Worm (Caenorhabditis elegans) whole organism, young adult: ENCODE results near the gene spt-4.
A peak's percentile ranks its signal among the peaks of the same experiment; 100 is the strongest.

Source experiments
- B0019.2 ChIP-seq: fragments of 200-800 bp; sonication (Bioruptor generic); conservative IDR thresholded peaks from 2 replicates; pipeline ENCODE4 v1.3.6; 2022; ENCODE audit warnings: missing genetic modification reagents, missing genetic modification characterization, missing compliant biosample characterization
- C17E4.6 ChIP-seq: fragments of 200-800 bp; sonication (Bioruptor generic); IDR thresholded peaks from 2 replicates; pipeline ENCODE4 v1.3.6; 2022; ENCODE audit warnings: missing genetic modification reagents, missing genetic modification characterization, missing compliant biosample characterization
- F33H1.4 ChIP-seq: fragments of 200-800 bp; sonication (Bioruptor generic); IDR thresholded peaks from 2 replicates; pipeline ENCODE4 v1.3.6; 2022; ENCODE audit warnings: missing genetic modification reagents, missing genetic modification characterization, missing compliant biosample characterization
- F39B2.1 ChIP-seq: fragments of 200-800 bp; sonication (Bioruptor generic); IDR thresholded peaks from 2 replicates; pipeline ENCODE4 v1.3.6; 2022; ENCODE audit warnings: missing genetic modification reagents, missing genetic modification characterization, missing compliant biosample characterization
- Y53F4B.3 ChIP-seq: fragments of 200-800 bp; sonication (Bioruptor generic); IDR thresholded peaks from 2 replicates; pipeline ENCODE4 v1.3.6; 2022; ENCODE audit warnings: missing genetic modification reagents, missing genetic modification characterization, missing compliant biosample characterization
- ZK185.1 ChIP-seq: sonication (generic microtip); optimal IDR thresholded peaks from 2 replicates; lab custom pipeline; 2016; ENCODE audit warnings: mild to moderate bottlenecking, missing genetic modification characterization, missing compliant biosample characterization; ENCODE audit not compliant: poor library complexity, severe bottlenecking
- ama-1 ChIP-seq, 3 experiments: fragments of 150-350 bp in 1 of 3; sonication (generic microtip) in 2 of 3; optimal IDR thresholded peaks; 2 replicates each; lab custom pipeline; 2014 to 2018; ENCODE audit warnings: missing biosample characterization in 2 of 3, missing genetic modification characterization in 2 of 3, missing genetic modification reagents in 2 of 3
- attf-6 ChIP-seq: fragments of 200-800 bp; sonication (Bioruptor generic); IDR thresholded peaks from 2 replicates; pipeline ENCODE4 v1.3.6; 2022; ENCODE audit warnings: missing genetic modification reagents, missing genetic modification characterization, missing compliant biosample characterization
- cebp-2 ChIP-seq: fragments of 200-800 bp; sonication (Bioruptor generic); IDR thresholded peaks from 2 replicates; pipeline ENCODE4 v1.3.6; 2022; ENCODE audit warnings: missing genetic modification characterization, missing compliant biosample characterization
- ceh-40 ChIP-seq: fragments of 200-800 bp; sonication (Bioruptor generic); IDR thresholded peaks from 2 replicates; pipeline ENCODE4 v1.3.6; 2022; ENCODE audit warnings: missing genetic modification characterization, missing compliant biosample characterization
- ceh-79 ChIP-seq: sonication (generic microtip); optimal IDR thresholded peaks from 2 replicates; lab custom pipeline; 2017; ENCODE audit warnings: mild to moderate bottlenecking, missing genetic modification characterization, missing compliant biosample characterization
- egl-44 ChIP-seq: fragments of 200-800 bp; sonication (Bioruptor generic); IDR thresholded peaks from 2 replicates; pipeline ENCODE4 v1.3.6; 2022; ENCODE audit warnings: missing genetic modification reagents, missing genetic modification characterization, missing compliant biosample characterization
- egrh-3 ChIP-seq: fragments of 200-800 bp; sonication (Bioruptor generic); IDR thresholded peaks from 2 replicates; pipeline ENCODE4 v1.3.6; 2022; ENCODE audit warnings: missing genetic modification reagents, missing genetic modification characterization, missing compliant biosample characterization
- fkh-3 ChIP-seq: sonication (generic microtip); optimal IDR thresholded peaks from 2 replicates; lab custom pipeline; 2016; ENCODE audit warnings: mild to moderate bottlenecking, missing genetic modification characterization, missing compliant biosample characterization
- him-1 ChIP-seq: sonication (generic microtip); optimal IDR thresholded peaks from 2 replicates; lab custom pipeline; 2016; ENCODE audit warnings: missing genotype, missing genetic modification reagents, missing genetic modification characterization, missing compliant biosample characterization
- let-607 ChIP-seq, 2 experiments: fragments of 200-800 bp in 1 of 2; sonication (Bioruptor generic) in 1 of 2; sonication (generic microtip) in 1 of 2; optimal IDR thresholded peaks; 2 replicates each; lab custom pipeline; 2016 to 2018; ENCODE audit warnings: mild to moderate bottlenecking in 2 of 2, missing compliant biosample characterization in 2 of 2, missing genetic modification characterization in 2 of 2, moderate library complexity in 2 of 2, missing genotype in 1 of 2
- madf-8 ChIP-seq: fragments of 200-800 bp; sonication (Bioruptor generic); conservative IDR thresholded peaks from 2 replicates; pipeline ENCODE4 v1.3.6; 2022; ENCODE audit warnings: missing genetic modification reagents, missing genetic modification characterization, missing compliant biosample characterization
- mcd-1 ChIP-seq: fragments of 200-800 bp; sonication (Bioruptor generic); IDR thresholded peaks from 2 replicates; pipeline ENCODE4 v1.3.6; 2022; ENCODE audit warnings: missing genetic modification reagents, missing genetic modification characterization, missing compliant biosample characterization
- mel-28 ChIP-seq: sonication (generic microtip); optimal IDR thresholded peaks from 2 replicates; lab custom pipeline; 2016; ENCODE audit warnings: borderline replicate concordance, mild to moderate bottlenecking, missing genetic modification characterization, missing compliant biosample characterization
- mxl-1 ChIP-seq: sonication (generic microtip); optimal IDR thresholded peaks from 2 replicates; lab custom pipeline; 2016; ENCODE audit warnings: missing genetic modification characterization, missing compliant biosample characterization
- nhr-90 ChIP-seq: sonication (generic microtip); optimal IDR thresholded peaks from 2 replicates; lab custom pipeline; 2016; ENCODE audit warnings: missing genotype, mild to moderate bottlenecking, missing genetic modification characterization, missing compliant biosample characterization
- rcor-1 ChIP-seq: fragments of 200-800 bp; sonication (Bioruptor generic); IDR thresholded peaks from 2 replicates; pipeline ENCODE4 v1.3.6; 2022; ENCODE audit warnings: missing genetic modification reagents, missing genetic modification characterization, missing compliant biosample characterization
- rec-8 ChIP-seq, 2 experiments: sonication (generic microtip); optimal IDR thresholded peaks; 2 replicates each; lab custom pipeline; 2016; ENCODE audit warnings: mild to moderate bottlenecking in 2 of 2, missing genetic modification characterization in 2 of 2, missing genetic modification reagents in 2 of 2, missing genotype in 2 of 2, missing biosample characterization in 1 of 2, missing compliant biosample characterization in 1 of 2, moderate library complexity in 1 of 2
- repo-1 ChIP-seq: sonication (generic microtip); optimal IDR thresholded peaks from 2 replicates; lab custom pipeline; 2017; ENCODE audit warnings: mild to moderate bottlenecking, missing genetic modification characterization, missing compliant biosample characterization
- rpc-1 ChIP-seq, 2 experiments: fragments of 150-350 bp in 1 of 2; sonication (generic microtip) in 1 of 2; optimal IDR thresholded peaks; 2 replicates each; lab custom pipeline; 2014 to 2018; ENCODE audit warnings: missing biosample characterization in 1 of 2, missing genetic modification characterization in 1 of 2, missing genetic modification reagents in 1 of 2, missing genotype in 1 of 2
- sdz-38 ChIP-seq: sonication (generic microtip); optimal IDR thresholded peaks from 2 replicates; lab custom pipeline; 2016; ENCODE audit warnings: missing genotype, missing genetic modification characterization, missing compliant biosample characterization
- sea-2 ChIP-seq: fragments of 200-800 bp; sonication (Bioruptor generic); IDR thresholded peaks from 2 replicates; pipeline ENCODE4 v1.3.6; 2022; ENCODE audit warnings: missing genetic modification characterization, missing compliant biosample characterization
- snpc-3.4 ChIP-seq: sonication (generic microtip); optimal IDR thresholded peaks from 2 replicates; lab custom pipeline; 2017; ENCODE audit warnings: missing genetic modification characterization, mild to moderate bottlenecking, missing compliant biosample characterization, antibody characterized with exemption, moderate library complexity, missing genotype, missing genetic modification reagents
- snpc-4 ChIP-seq, 5 experiments: fragments of 150-350 bp in 1 of 5; sonication (generic microtip) in 4 of 5; optimal IDR thresholded peaks; 2 replicates each; lab custom pipeline; 2014 to 2018; ENCODE audit warnings: missing genetic modification characterization in 5 of 5, missing biosample characterization in 3 of 5, antibody characterized with exemption in 2 of 5, mild to moderate bottlenecking in 2 of 5, missing compliant biosample characterization in 2 of 5, missing genotype in 2 of 5, moderate library complexity in 2 of 5, missing genetic modification reagents in 1 of 5
- somi-1 ChIP-seq: fragments of 200-800 bp; sonication (Bioruptor generic); optimal IDR thresholded peaks from 2 replicates; lab custom pipeline; 2018; ENCODE audit warnings: mild to moderate bottlenecking, missing genetic modification characterization, missing compliant biosample characterization
- unc-130 ChIP-seq: sonication (generic microtip); optimal IDR thresholded peaks from 2 replicates; lab custom pipeline; 2016; ENCODE audit warnings: missing genetic modification reagents, missing genetic modification characterization, missing compliant biosample characterization
- zfh-2 ChIP-seq: fragments of 200-800 bp; sonication (Bioruptor generic); conservative IDR thresholded peaks from 2 replicates; pipeline ENCODE4 v1.3.6; 2022; ENCODE audit warnings: missing genetic modification reagents, missing genetic modification characterization, missing compliant biosample characterization
- ztf-18 ChIP-seq: sonication (generic microtip); optimal IDR thresholded peaks from 2 replicates; lab custom pipeline; 2016; ENCODE audit warnings: missing genotype, mild to moderate bottlenecking, missing genetic modification characterization, missing compliant biosample characterization
- ztf-28 ChIP-seq: fragments of 200-800 bp; sonication (Bioruptor generic); IDR thresholded peaks from 2 replicates; pipeline ENCODE4 v1.3.6; 2022; ENCODE audit warnings: missing genetic modification reagents, missing genetic modification characterization, missing compliant biosample characterization

The spt-4 gene

DNA sequence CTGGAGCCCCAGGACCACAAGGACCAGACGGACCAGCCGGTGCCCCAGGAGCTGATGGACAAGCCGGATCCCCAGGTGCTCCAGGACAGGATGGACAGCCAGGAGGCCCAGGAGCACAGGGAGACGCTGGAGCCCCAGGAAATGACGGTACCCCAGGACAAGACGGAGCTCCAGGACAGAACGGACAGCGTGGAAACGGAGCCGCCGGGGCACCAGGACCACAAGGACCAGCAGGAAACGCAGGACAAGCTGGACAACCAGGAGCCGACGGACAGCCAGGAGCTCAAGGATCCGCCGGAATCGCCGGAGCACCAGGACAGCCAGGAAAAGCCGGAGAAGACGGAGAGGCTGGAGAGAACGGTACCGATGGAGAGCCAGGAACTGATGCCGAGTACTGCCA is 28.1 kb downstream of the spt-4 start:
- TF ChIP-seq cebp-2 (GFP tag; lab: Robert Waterston, UW) (0 out of 2 replicates have a peak, but pooled peaks have one; percentile 30), fkh-3 (tag; lab: Kevin White, UChicago) (no peak), egrh-3 (GFP tag; lab: Robert Waterston, UW) (peak; percentile 93), ZK185.1 (tag; lab: Kevin White, UChicago) (no peak), egl-44 (GFP tag; lab: Robert Waterston, UW) (0 out of 2 replicates have a peak, but pooled peaks have one; percentile 11), attf-6 (no peak), B0019.2 (GFP tag; lab: Robert Waterston, UW) (no peak), nhr-90 (tag; lab: Kevin White, UChicago) (no peak), mcd-1 (GFP tag; lab: Robert Waterston, UW) (no peak), C17E4.6 (no peak), zfh-2 (GFP tag; lab: Robert Waterston, UW) (peak; percentile 87), him-1 (no peak), rcor-1 (GFP tag; lab: Robert Waterston, UW) (no peak)

DNA sequence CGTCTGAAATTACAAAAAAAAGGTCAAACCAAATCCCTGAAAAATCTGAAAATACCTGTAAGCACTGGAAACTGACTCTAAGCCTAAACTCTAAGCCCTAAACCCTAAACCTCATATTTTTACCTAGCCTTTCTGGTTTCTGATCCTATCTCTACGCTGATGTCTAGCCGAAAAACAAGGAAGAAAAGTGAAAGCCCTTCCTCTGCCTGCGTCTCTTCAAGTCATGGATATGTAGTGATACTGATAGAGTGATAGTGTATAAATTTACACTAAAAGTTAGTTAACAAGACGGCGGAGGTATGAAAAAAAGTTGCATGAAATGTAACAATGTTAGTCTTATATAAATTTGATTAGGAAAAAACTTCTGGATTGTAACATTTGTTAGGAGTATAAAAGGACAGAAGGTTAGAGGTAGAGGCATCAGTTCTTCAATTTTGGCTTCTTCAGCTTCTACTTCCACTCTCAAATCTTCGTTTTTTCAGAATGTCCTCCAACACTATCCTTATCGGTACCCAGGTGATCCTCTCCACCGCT is 28.9 kb downstream of the spt-4 start, which contains the start of gene col-88:
col-88 (plus strand) TSS at position 484 of the 534 bp plus-strand sequence.
- TF ChIP-seq snpc-3.4 (tag; lab: Kevin White, UChicago), result no peak
- TF ChIP-seq somi-1, result no peak
- TF ChIP-seq ceh-79 (tag; lab: Kevin White, UChicago), result no peak
- no peak for TF ChIP-seq sdz-38 (tag; lab: Kevin White, UChicago)
- no peak for TF ChIP-seq snpc-4 (GFP tag; optimal IDR thresholded peaks at IDR 0.05; lab: Kevin White, UChicago)
- TF ChIP-seq snpc-4 (tag; optimal IDR thresholded peaks at IDR 0.05; lab: Kevin White, UChicago), result no peak
- no peak for TF ChIP-seq madf-8 (GFP tag; lab: Robert Waterston, UW)
- TF ChIP-seq Y53F4B.3 (GFP tag; lab: Robert Waterston, UW), result no peak
- no peak for TF ChIP-seq mel-28 (tag; lab: Kevin White, UChicago)
- no peak for TF ChIP-seq repo-1 (tag; lab: Kevin White, UChicago)
- no peak for TF ChIP-seq let-607 (tag; optimal IDR thresholded peaks at IDR 0.05; lab: Kevin White, UChicago)
- no peak for TF ChIP-seq zfh-2 (GFP tag; lab: Robert Waterston, UW)
- TF ChIP-seq unc-130, result no peak
- TF ChIP-seq F33H1.4 (GFP tag; lab: Robert Waterston, UW), result no peak
- no peak for TF ChIP-seq mxl-1 (tag; lab: Kevin White, UChicago)
- no peak for TF ChIP-seq rpc-1 (optimal IDR thresholded peaks at IDR 0.05; lab: Kevin White, UChicago)
- TF ChIP-seq rpc-1 (tag; optimal IDR thresholded peaks at IDR 0.05; lab: Kevin White, UChicago), result no peak

DNA sequence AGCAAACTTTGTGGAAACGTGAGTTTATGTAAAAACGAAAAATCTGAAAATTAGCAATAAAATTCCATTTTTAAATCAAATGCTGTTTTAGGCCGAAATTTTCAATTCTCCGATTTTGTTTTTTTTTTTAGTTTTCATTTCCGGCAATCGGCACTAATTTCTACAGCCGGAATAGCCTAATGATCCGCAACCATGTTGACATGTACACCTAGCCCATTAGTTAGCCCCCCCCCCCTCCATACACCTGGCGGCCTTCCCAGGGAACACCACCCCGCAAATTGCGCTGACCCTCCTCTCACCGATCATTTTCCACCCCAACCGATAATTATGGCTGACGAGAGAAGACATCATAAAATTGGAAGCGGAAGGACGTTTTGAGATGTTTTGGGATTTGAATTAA is 30.0 kb downstream of the spt-4 start:
- TF ChIP-seq zfh-2 (GFP tag; lab: Robert Waterston, UW), result peak; percentile 36; the same call in 1 of the 2 replicates
- no peak for TF ChIP-seq ztf-28

DNA sequence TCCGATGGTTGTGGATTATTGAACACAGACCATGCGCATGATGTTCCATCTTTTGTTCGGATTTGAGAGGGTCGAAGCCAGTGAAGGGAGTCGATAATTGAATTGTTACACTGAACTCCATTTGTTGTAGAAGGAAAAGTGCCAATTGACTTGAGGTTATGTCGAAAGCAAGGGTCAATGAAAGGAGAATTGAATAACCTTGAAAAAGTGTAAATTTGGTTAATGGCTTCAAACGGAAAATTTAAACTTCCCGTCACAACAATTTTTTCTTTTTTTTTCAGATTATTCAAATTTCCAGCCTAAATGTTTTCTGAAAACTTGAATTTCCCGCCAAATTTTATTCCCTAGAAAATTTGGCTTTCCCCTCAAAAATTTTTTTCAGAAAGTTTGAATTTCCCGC is 31.4 kb downstream of the spt-4 start, which contains the start of gene clp-10:
clp-10 (minus strand) TSS at position 101 of the 400 bp plus-strand sequence.
- no peak for TF ChIP-seq rec-8 (tag; optimal IDR thresholded peaks at IDR 0.05; lab: Kevin White, UChicago)
- no peak for TF ChIP-seq ceh-40
- TF ChIP-seq F39B2.1 (GFP tag; lab: Robert Waterston, UW), result no peak
- TF ChIP-seq ama-1 (optimal IDR thresholded peaks at IDR 0.05; lab: Kevin White, UChicago), result no peak
- TF ChIP-seq ama-1 (GFP tag; optimal IDR thresholded peaks at IDR 0.05; lab: Kevin White, UChicago), result no peak
- TF ChIP-seq cebp-2 (GFP tag; lab: Robert Waterston, UW), result no peak
- no peak for TF ChIP-seq sea-2 (GFP tag; lab: Robert Waterston, UW)
- TF ChIP-seq ztf-18 (tag; lab: Kevin White, UChicago), result no peak
